Fruit fly (Drosophila melanogaster): ENCODE results near the gene bc10.

- TF ChIP-seq CG15011 (GFP tag; optimal IDR thresholded peaks at IDR 0.05) (no peak), CG30403 (GFP tag; optimal IDR thresholded peaks at IDR 0.05) (no peak), Dip2 (GFP tag; IDR thresholded peaks at IDR 0.05) (no peak), Tbp (GFP tag; optimal IDR thresholded peaks at IDR 0.05) (no peak), trh (GFP tag; optimal IDR thresholded peaks at IDR 0.05) (no peak), so (GFP tag; IDR thresholded peaks at IDR 0.05) (no peak), CG5180 (GFP tag; optimal IDR thresholded peaks at IDR 0.05) (no peak), tup (GFP tag; optimal IDR thresholded peaks at IDR 0.05) (no peak), CG10979 (tag; optimal IDR thresholded peaks at IDR 0.05) (no peak), Hr78 (GFP tag; optimal IDR thresholded peaks at IDR 0.05) (no peak), lilli (GFP tag; optimal IDR thresholded peaks at IDR 0.05) (no peak), dysf (GFP tag; IDR thresholded peaks at IDR 0.05) (no peak), sqz (GFP tag; optimal IDR thresholded peaks at IDR 0.05) (no peak), Spps (tag; optimal IDR thresholded peaks at IDR 0.05) (no peak)
Observed at dm6 chr3L:5556195-5556594, 8.8 kb upstream of the bc10 start.
